Fruit fly (Drosophila melanogaster): ENCODE results near the gene CG13004.

CG13004 gene

dm6 chrX:16839905-16840304 is 4.6 kb upstream of the CG13004 start (continued):
- TF ChIP-seq CG30020 (tag; optimal IDR thresholded peaks at IDR 0.05) (no peak), org-1 (GFP tag; optimal IDR thresholded peaks at IDR 0.05) (no peak), CG11560 (tag; IDR thresholded peaks at IDR 0.05) (no peak), zen (tag; optimal IDR thresholded peaks at IDR 0.05) (no peak), Dbx (GFP tag; IDR thresholded peaks at IDR 0.05) (no peak), Ptx1 (GFP tag; IDR thresholded peaks at IDR 0.05) (no peak), Hmr (GFP tag; optimal IDR thresholded peaks at IDR 0.05) (no peak), BEAF-32 (GFP tag; optimal IDR thresholded peaks at IDR 0.05) (peak; percentile 24), yki (optimal IDR thresholded peaks at IDR 0.05) (no peak), trh (GFP tag; optimal IDR thresholded peaks at IDR 0.05) (no peak), Dip2 (GFP tag; IDR thresholded peaks at IDR 0.05) (no peak), CG11723 (GFP tag; optimal IDR thresholded peaks at IDR 0.05) (no peak), zf30C (GFP tag; optimal IDR thresholded peaks at IDR 0.05) (no peak), CG4360 (GFP tag; IDR thresholded peaks at IDR 0.05) (no peak), stwl (tag; optimal IDR thresholded peaks at IDR 0.05) (peak; percentile 87), Blimp-1 (GFP tag; optimal IDR thresholded peaks at IDR 0.05) (no peak), Dip3 (GFP tag; optimal IDR thresholded peaks at IDR 0.05) (no peak), CG14050 (GFP tag; IDR thresholded peaks at IDR 0.05) (no peak), onecut (GFP tag; IDR thresholded peaks at IDR 0.05) (no peak), Lhr (GFP tag; optimal IDR thresholded peaks at IDR 0.05) (peak; percentile 14), CG6683 (GFP tag; optimal IDR thresholded peaks at IDR 0.05) (no peak), jigr1 (GFP tag; IDR thresholded peaks at IDR 0.05) (no peak), HLH3B (GFP tag; IDR thresholded peaks at IDR 0.05) (no peak), CG9215 (GFP tag; IDR thresholded peaks at IDR 0.05) (no peak), sr (GFP tag; IDR thresholded peaks at IDR 0.05) (no peak), TFAM (GFP tag; optimal IDR thresholded peaks at IDR 0.05) (no peak), PHDP (tag; optimal IDR thresholded peaks at IDR 0.05) (no peak), CG6791 (GFP tag; IDR thresholded peaks at IDR 0.05; ENCODE audit: partially characterized antibody) (0 out of 3 replicates have a peak, but pooled peaks have one; percentile 46), wek (GFP tag; optimal IDR thresholded peaks at IDR 0.05) (no peak), otp (GFP tag; IDR thresholded peaks at IDR 0.05) (no peak), CG12236 (GFP tag; optimal IDR thresholded peaks at IDR 0.05) (no peak), CG9727 (GFP tag; optimal IDR thresholded peaks at IDR 0.05) (no peak), Oli (tag; optimal IDR thresholded peaks at IDR 0.05) (no peak), CG5953 (GFP tag; IDR thresholded peaks at IDR 0.05) (0 out of 2 replicates have a peak, but pooled peaks have one; percentile 33), CG2199 (GFP tag; IDR thresholded peaks at IDR 0.05) (peak; percentile 96), CG16779 (GFP tag; IDR thresholded peaks at IDR 0.05) (no peak), bcd (GFP tag; optimal IDR thresholded peaks at IDR 0.05) (peak; percentile 2), Nf-YC (tag; optimal IDR thresholded peaks at IDR 0.05) (no peak), CG4617 (GFP tag; optimal IDR thresholded peaks at IDR 0.05; ENCODE audit: borderline replicate concordance) (no peak), Doc3 (GFP tag; IDR thresholded peaks at IDR 0.05; ENCODE audit: partially characterized antibody) (no peak), CG17359 (tag; optimal IDR thresholded peaks at IDR 0.05) (no peak), chinmo (GFP tag; IDR thresholded peaks at IDR 0.05; ENCODE audit: partially characterized antibody) (no peak), dmrt11E (tag; optimal IDR thresholded peaks at IDR 0.05) (no peak), CoRest (tag; optimal IDR thresholded peaks at IDR 0.05) (peak; percentile 41), Meics (GFP tag; optimal IDR thresholded peaks at IDR 0.05) (no peak), chif (GFP tag; optimal IDR thresholded peaks at IDR 0.05) (peak in 1 of 2 experiments; percentile 7), CG7987 (GFP tag; optimal IDR thresholded peaks at IDR 0.05) (no peak), CG3838 (GFP tag; optimal IDR thresholded peaks at IDR 0.05) (no peak), Spps (tag; optimal IDR thresholded peaks at IDR 0.05) (no peak), CG2202 (tag; optimal IDR thresholded peaks at IDR 0.05) (no peak), Oaz (GFP tag; IDR thresholded peaks at IDR 0.05) (no peak), CG31365 (tag; optimal IDR thresholded peaks at IDR 0.05) (no peak)

Data from whole organism, embryonic.